Worm (Caenorhabditis elegans) whole organism, midembryonic: ENCODE data around the gene col-165.

Source experiments
- T22C8.4 ChIP-seq: fragments of 200-800 bp; sonication (Bioruptor generic); IDR thresholded peaks from 2 replicates; pipeline ENCODE4 v1.3.6; 2022; ENCODE audit warnings: missing genetic modification characterization, missing compliant biosample characterization
- flt-1 ChIP-seq: fragments of 200-800 bp; sonication (Bioruptor generic); IDR thresholded peaks from 2 replicates; pipeline ENCODE4 v1.3.6; 2022; ENCODE audit warnings: missing genetic modification characterization, missing compliant biosample characterization
- klf-2 ChIP-seq: fragments of 200-800 bp; sonication (Bioruptor generic); conservative IDR thresholded peaks from 2 replicates; pipeline ENCODE4 v1.3.6; 2022; ENCODE audit warnings: missing genetic modification reagents, missing genetic modification characterization, missing compliant biosample characterization
- tab-1 ChIP-seq: fragments of 200-800 bp; sonication (Bioruptor generic); IDR thresholded peaks from 2 replicates; pipeline ENCODE4 v1.3.6; 2022; ENCODE audit warnings: missing genetic modification characterization, missing compliant biosample characterization

DNA sequence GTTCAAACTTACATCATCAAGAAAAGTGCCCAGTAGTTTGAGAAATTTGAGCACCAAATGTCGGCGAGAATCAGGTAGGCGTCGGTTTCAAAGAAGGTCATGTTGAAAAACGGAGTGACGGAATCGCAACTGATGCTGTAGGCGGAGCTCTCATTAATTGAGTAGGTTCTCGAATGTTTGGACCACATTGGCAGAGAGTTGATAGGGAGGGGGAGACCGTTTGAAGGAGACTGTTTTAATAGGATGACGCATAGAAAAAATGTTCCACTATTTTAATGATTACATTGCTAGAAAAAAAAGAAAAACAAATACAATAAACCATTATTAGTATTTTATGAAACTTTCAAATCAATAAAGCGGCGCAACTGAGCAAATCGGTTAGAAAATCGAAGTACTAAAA is 9.8 kb downstream of the col-165 start, which contains the start of gene F14H12.17:
- TF ChIP-seq flt-1 (GFP tag; lab: Robert Waterston, UW) = no peak
- TF ChIP-seq tab-1 (GFP tag; lab: Robert Waterston, UW) = no peak
- no peak for TF ChIP-seq T22C8.4 (GFP tag; lab: Robert Waterston, UW)
- TF ChIP-seq klf-2 (GFP tag; lab: Robert Waterston, UW) = no peak
